Worm (Caenorhabditis elegans) whole organism, L2 larva: ENCODE results near the gene M176.11.

Source experiments
- C34F6.9 ChIP-seq: fragments of 150-350 bp; optimal IDR thresholded peaks from 2 replicates; lab custom pipeline; 2014; ENCODE audit warnings: missing biosample characterization, missing genetic modification characterization
- alr-1 ChIP-seq: fragments of 150-350 bp; optimal IDR thresholded peaks from 2 replicates; lab custom pipeline; 2014; ENCODE audit warnings: missing biosample characterization, missing genetic modification characterization
- ama-1 ChIP-seq: fragments of 150-350 bp; optimal IDR thresholded peaks from 2 replicates; lab custom pipeline; 2018; ENCODE audit warnings: inconsistent platforms
- dmd-4 ChIP-seq: sonication (generic microtip); optimal IDR thresholded peaks from 2 replicates; lab custom pipeline; 2017; ENCODE audit warnings: missing biosample characterization, missing genetic modification characterization
- lsy-2 ChIP-seq, 2 experiments: fragments of 150-350 bp in 1 of 2; sonication (generic microtip) in 1 of 2; optimal IDR thresholded peaks; 2 replicates each; lab custom pipeline; 2014 to 2017; ENCODE audit warnings: missing biosample characterization in 2 of 2, missing genetic modification characterization in 2 of 2
- skn-1 ChIP-seq: sonication (generic microtip); optimal IDR thresholded peaks from 2 replicates; lab custom pipeline; 2017; ENCODE audit warnings: missing biosample characterization, missing genetic modification characterization
- sma-3 ChIP-seq: sonication (generic microtip); optimal IDR thresholded peaks from 2 replicates; lab custom pipeline; 2016; ENCODE audit warnings: missing genetic modification reagents, missing genetic modification characterization, missing compliant biosample characterization
- snpc-4 ChIP-seq: fragments of 150-350 bp; optimal IDR thresholded peaks from 2 replicates; lab custom pipeline; 2014; ENCODE audit warnings: missing biosample characterization, missing genetic modification characterization
- unc-55 ChIP-seq: fragments of 150-350 bp; sonication (generic microtip); optimal IDR thresholded peaks from 3 replicates; lab custom pipeline; 2014; ENCODE audit warnings: missing biosample characterization, missing genetic modification reagents, missing genetic modification characterization
- ztf-4 ChIP-seq: fragments of 150-350 bp; optimal IDR thresholded peaks from 2 replicates; lab custom pipeline; 2014; ENCODE audit warnings: missing biosample characterization, missing genetic modification characterization

- TF ChIP-seq unc-55 (GFP tag; lab: Kevin White, UChicago) (no peak), lsy-2 (tag; optimal IDR thresholded peaks at IDR 0.05; lab: Kevin White, UChicago) (no peak), alr-1 (no peak), C34F6.9 (tag; lab: Kevin White, UChicago) (no peak), sma-3 (GFP tag; lab: Kevin White, UChicago) (no peak), ztf-4 (tag; lab: Kevin White, UChicago) (no peak), skn-1 (no peak), snpc-4 (tag; lab: Kevin White, UChicago) (no peak), dmd-4 (no peak), ama-1 (no peak)
Measured at ce11 chrII:9431119-9431518, 9.1 kb downstream of the M176.11 start.
